Worm (Caenorhabditis elegans) whole organism, young adult: Measurements from ENCODE around the gene Y4C6B.2.
A peak's percentile ranks its signal among the peaks of the same experiment; 100 is the strongest.

Experiments used
- B0336.3 ChIP-seq: fragments of 200-800 bp; sonication (Bioruptor generic); IDR thresholded peaks from 2 replicates; pipeline ENCODE4 v1.3.6; 2022; ENCODE audit warnings: missing genetic modification characterization, missing compliant biosample characterization
- F10E7.11 ChIP-seq: sonication (generic microtip); optimal IDR thresholded peaks from 2 replicates; lab custom pipeline; 2017; ENCODE audit warnings: mild to moderate bottlenecking, missing genetic modification characterization, moderate library complexity, missing compliant biosample characterization
- F22D6.2 ChIP-seq: sonication (generic microtip); optimal IDR thresholded peaks from 2 replicates; lab custom pipeline; 2016; ENCODE audit warnings: mild to moderate bottlenecking, missing genetic modification characterization, missing compliant biosample characterization
- F23B12.7 ChIP-seq: sonication (generic microtip); optimal IDR thresholded peaks from 2 replicates; lab custom pipeline; 2017; ENCODE audit warnings: missing genetic modification characterization, mild to moderate bottlenecking, missing compliant biosample characterization, antibody characterized with exemption, moderate library complexity; ENCODE audit not compliant: insufficient read depth
- F37B4.10 ChIP-seq: fragments of 200-800 bp; sonication (Bioruptor generic); IDR thresholded peaks from 2 replicates; pipeline ENCODE4 v1.3.6; 2022; ENCODE audit warnings: missing genetic modification characterization, missing compliant biosample characterization
- F52B5.7 ChIP-seq: sonication (generic microtip); optimal IDR thresholded peaks from 2 replicates; lab custom pipeline; 2016; ENCODE audit warnings: mild to moderate bottlenecking, missing genetic modification characterization, missing compliant biosample characterization
- F57A8.1 ChIP-seq: fragments of 200-800 bp; sonication (Bioruptor generic); optimal IDR thresholded peaks from 2 replicates; lab custom pipeline; 2018; ENCODE audit warnings: mild to moderate bottlenecking, missing genetic modification characterization, moderate library complexity, missing compliant biosample characterization
- F57C9.4 ChIP-seq: sonication (generic microtip); optimal IDR thresholded peaks from 2 replicates; lab custom pipeline; 2017; ENCODE audit warnings: mild to moderate bottlenecking, missing genetic modification characterization, missing compliant biosample characterization
- K12H6.12 ChIP-seq: fragments of 200-800 bp; sonication (Bioruptor generic); optimal IDR thresholded peaks from 2 replicates; lab custom pipeline; 2018; ENCODE audit warnings: mild to moderate bottlenecking, missing genetic modification characterization, missing compliant biosample characterization
- Y53F4B.3 ChIP-seq: fragments of 200-800 bp; sonication (Bioruptor generic); IDR thresholded peaks from 2 replicates; pipeline ENCODE4 v1.3.6; 2022; ENCODE audit warnings: missing genetic modification reagents, missing genetic modification characterization, missing compliant biosample characterization
- Y53G8AR.9 ChIP-seq: fragments of 200-800 bp; sonication (Bioruptor generic); conservative IDR thresholded peaks from 2 replicates; pipeline ENCODE4 v1.3.6; 2022; ENCODE audit warnings: missing genetic modification reagents, missing genetic modification characterization, missing compliant biosample characterization
- Y79H2A.3 ChIP-seq: fragments of 200-800 bp; sonication (Bioruptor generic); conservative IDR thresholded peaks from 2 replicates; pipeline ENCODE4 v1.3.6; 2022; ENCODE audit warnings: missing genetic modification reagents, missing genetic modification characterization, missing compliant biosample characterization
- ama-1 ChIP-seq, 3 experiments: fragments of 150-350 bp in 1 of 3; sonication (generic microtip) in 2 of 3; optimal IDR thresholded peaks; 2 replicates each; lab custom pipeline; 2014 to 2018; ENCODE audit warnings: missing biosample characterization in 2 of 3, missing genetic modification characterization in 2 of 3, missing genetic modification reagents in 2 of 3
- atf-7 ChIP-seq: sonication (generic microtip); optimal IDR thresholded peaks from 2 replicates; lab custom pipeline; 2017; ENCODE audit warnings: mild to moderate bottlenecking, missing genetic modification characterization, missing compliant biosample characterization
- attf-5 ChIP-seq: fragments of 200-800 bp; sonication (Bioruptor generic); optimal IDR thresholded peaks from 2 replicates; lab custom pipeline; 2018; ENCODE audit warnings: mild to moderate bottlenecking, missing genetic modification characterization, missing compliant biosample characterization
- bed-1 ChIP-seq: fragments of 200-800 bp; sonication (Bioruptor generic); IDR thresholded peaks from 2 replicates; pipeline ENCODE4 v1.3.6; 2022; ENCODE audit warnings: missing genetic modification reagents, missing genetic modification characterization, missing compliant biosample characterization
- ccch-3 ChIP-seq: fragments of 200-800 bp; sonication (Bioruptor generic); optimal IDR thresholded peaks from 2 replicates; lab custom pipeline; 2018; ENCODE audit warnings: mild to moderate bottlenecking, missing genetic modification characterization, missing compliant biosample characterization
- cebp-1 ChIP-seq, 2 experiments: fragments of 200-800 bp in 1 of 2; sonication (Bioruptor generic) in 1 of 2; sonication (generic microtip) in 1 of 2; IDR thresholded peaks in 1 of 2; optimal IDR thresholded peaks in 1 of 2; 2 replicates each; pipeline versions ENCODE4 v1.3.6 to Lab custom; 2017 to 2022; ENCODE audit warnings: missing compliant biosample characterization in 2 of 2, missing genetic modification characterization in 2 of 2, mild to moderate bottlenecking in 1 of 2, missing genetic modification reagents in 1 of 2, moderate library complexity in 1 of 2
- cebp-2 ChIP-seq: fragments of 200-800 bp; sonication (Bioruptor generic); IDR thresholded peaks from 2 replicates; pipeline ENCODE4 v1.3.6; 2022; ENCODE audit warnings: missing genetic modification characterization, missing compliant biosample characterization
- ceh-100 ChIP-seq: fragments of 200-800 bp; sonication (Bioruptor generic); IDR thresholded peaks from 2 replicates; pipeline ENCODE4 v1.3.6; 2022; ENCODE audit warnings: missing genetic modification reagents, missing genetic modification characterization, missing compliant biosample characterization
- ceh-40 ChIP-seq: fragments of 200-800 bp; sonication (Bioruptor generic); IDR thresholded peaks from 2 replicates; pipeline ENCODE4 v1.3.6; 2022; ENCODE audit warnings: missing genetic modification characterization, missing compliant biosample characterization
- ceh-91 ChIP-seq: fragments of 200-800 bp; sonication (Bioruptor generic); IDR thresholded peaks from 2 replicates; pipeline ENCODE4 v1.3.6; 2022; ENCODE audit warnings: missing genetic modification reagents, missing genetic modification characterization, missing compliant biosample characterization
- die-1 ChIP-seq: sonication (generic microtip); optimal IDR thresholded peaks from 2 replicates; lab custom pipeline; 2016; ENCODE audit warnings: missing genotype, mild to moderate bottlenecking, missing genetic modification characterization, missing compliant biosample characterization
- ekl-4 ChIP-seq: fragments of 200-800 bp; sonication (Bioruptor generic); IDR thresholded peaks from 2 replicates; pipeline ENCODE4 v1.3.6; 2022; ENCODE audit warnings: missing genetic modification reagents, missing genetic modification characterization, missing compliant biosample characterization
- ets-4 ChIP-seq: fragments of 200-800 bp; sonication (Bioruptor generic); optimal IDR thresholded peaks from 2 replicates; lab custom pipeline; 2018; ENCODE audit warnings: mild to moderate bottlenecking, missing genetic modification characterization, missing compliant biosample characterization
- gei-17 ChIP-seq: fragments of 200-800 bp; sonication (Bioruptor generic); optimal IDR thresholded peaks from 2 replicates; lab custom pipeline; 2018; ENCODE audit warnings: mild to moderate bottlenecking, missing genetic modification characterization, missing compliant biosample characterization
- hrde-1 ChIP-seq: sonication (generic microtip); optimal IDR thresholded peaks from 2 replicates; lab custom pipeline; 2016; ENCODE audit warnings: missing genetic modification characterization, mild to moderate bottlenecking, missing compliant biosample characterization, moderate library complexity, missing genotype, missing genetic modification reagents, borderline replicate concordance
- hsf-1 ChIP-seq: fragments of 200-800 bp; sonication (Bioruptor generic); IDR thresholded peaks from 2 replicates; pipeline ENCODE4 v1.3.6; 2022; ENCODE audit warnings: missing genetic modification reagents, missing genetic modification characterization, missing compliant biosample characterization
- lin-26 ChIP-seq: fragments of 200-800 bp; sonication (Bioruptor generic); IDR thresholded peaks from 2 replicates; pipeline ENCODE4 v1.3.6; 2022; ENCODE audit warnings: missing genetic modification reagents, missing genetic modification characterization, missing compliant biosample characterization
- lin-40 ChIP-seq: sonication (generic microtip); optimal IDR thresholded peaks from 2 replicates; lab custom pipeline; 2016; ENCODE audit warnings: missing genetic modification characterization, mild to moderate bottlenecking, missing compliant biosample characterization, missing genotype, missing genetic modification reagents
- madf-3 ChIP-seq: fragments of 200-800 bp; sonication (Bioruptor generic); IDR thresholded peaks from 2 replicates; pipeline ENCODE4 v1.3.6; 2022; ENCODE audit warnings: missing genetic modification reagents, missing genetic modification characterization, missing compliant biosample characterization
- mcd-1 ChIP-seq: fragments of 200-800 bp; sonication (Bioruptor generic); IDR thresholded peaks from 2 replicates; pipeline ENCODE4 v1.3.6; 2022; ENCODE audit warnings: missing genetic modification reagents, missing genetic modification characterization, missing compliant biosample characterization
- mel-28 ChIP-seq: sonication (generic microtip); optimal IDR thresholded peaks from 2 replicates; lab custom pipeline; 2016; ENCODE audit warnings: borderline replicate concordance, mild to moderate bottlenecking, missing genetic modification characterization, missing compliant biosample characterization
- mes-4 ChIP-seq: sonication (generic microtip); optimal IDR thresholded peaks from 2 replicates; lab custom pipeline; 2016; ENCODE audit warnings: missing genotype, missing genetic modification characterization, missing compliant biosample characterization
- mxl-1 ChIP-seq: sonication (generic microtip); optimal IDR thresholded peaks from 2 replicates; lab custom pipeline; 2016; ENCODE audit warnings: missing genetic modification characterization, missing compliant biosample characterization
- nfya-2 ChIP-seq: fragments of 200-800 bp; sonication (Bioruptor generic); IDR thresholded peaks from 2 replicates; pipeline ENCODE4 v1.3.6; 2022; ENCODE audit warnings: missing genetic modification reagents, missing genetic modification characterization, missing compliant biosample characterization
- nhr-120 ChIP-seq: fragments of 200-800 bp; sonication (Bioruptor generic); IDR thresholded peaks from 2 replicates; pipeline ENCODE4 v1.3.6; 2022; ENCODE audit warnings: missing genetic modification characterization, missing compliant biosample characterization
- nhr-179 ChIP-seq: sonication (generic microtip); optimal IDR thresholded peaks from 2 replicates; lab custom pipeline; 2016; ENCODE audit warnings: mild to moderate bottlenecking, missing genetic modification characterization, missing compliant biosample characterization
- snpc-1.3 ChIP-seq: sonication (generic microtip); optimal IDR thresholded peaks from 2 replicates; lab custom pipeline; 2017; ENCODE audit warnings: missing genetic modification characterization, mild to moderate bottlenecking, missing compliant biosample characterization, antibody characterized with exemption, moderate library complexity, missing genotype, missing genetic modification reagents; ENCODE audit not compliant: insufficient read depth
- snpc-3.4 ChIP-seq: sonication (generic microtip); optimal IDR thresholded peaks from 2 replicates; lab custom pipeline; 2017; ENCODE audit warnings: missing genetic modification characterization, mild to moderate bottlenecking, missing compliant biosample characterization, antibody characterized with exemption, moderate library complexity, missing genotype, missing genetic modification reagents
- snpc-4 ChIP-seq, 5 experiments: fragments of 150-350 bp in 1 of 5; sonication (generic microtip) in 4 of 5; optimal IDR thresholded peaks; 2 replicates each; lab custom pipeline; 2014 to 2018; ENCODE audit warnings: missing genetic modification characterization in 5 of 5, missing biosample characterization in 3 of 5, antibody characterized with exemption in 2 of 5, mild to moderate bottlenecking in 2 of 5, missing compliant biosample characterization in 2 of 5, missing genotype in 2 of 5, moderate library complexity in 2 of 5, missing genetic modification reagents in 1 of 5
- tbx-9 ChIP-seq: sonication (generic microtip); optimal IDR thresholded peaks from 2 replicates; lab custom pipeline; 2016; ENCODE audit warnings: borderline replicate concordance, missing genetic modification characterization, inconsistent platforms, missing compliant biosample characterization
- xnd-1 ChIP-seq: sonication (generic microtip); optimal IDR thresholded peaks from 2 replicates; lab custom pipeline; 2016; ENCODE audit warnings: missing genotype, missing genetic modification reagents, missing genetic modification characterization, missing compliant biosample characterization
- zim-3 ChIP-seq: sonication (generic microtip); optimal IDR thresholded peaks from 2 replicates; lab custom pipeline; 2017; ENCODE audit warnings: mild to moderate bottlenecking, missing genetic modification characterization, moderate library complexity, missing compliant biosample characterization
- ztf-18 ChIP-seq: sonication (generic microtip); optimal IDR thresholded peaks from 2 replicates; lab custom pipeline; 2016; ENCODE audit warnings: missing genotype, mild to moderate bottlenecking, missing genetic modification characterization, missing compliant biosample characterization
- ztf-3 ChIP-seq: fragments of 200-800 bp; sonication (Bioruptor generic); optimal IDR thresholded peaks from 2 replicates; lab custom pipeline; 2018; ENCODE audit warnings: mild to moderate bottlenecking, missing genetic modification characterization, missing compliant biosample characterization
- ztf-6 ChIP-seq: fragments of 200-800 bp; sonication (Bioruptor generic); IDR thresholded peaks from 2 replicates; pipeline ENCODE4 v1.3.6; 2022; ENCODE audit warnings: missing genetic modification reagents, missing genetic modification characterization, missing compliant biosample characterization

The Y4C6B.2 gene

DNA sequence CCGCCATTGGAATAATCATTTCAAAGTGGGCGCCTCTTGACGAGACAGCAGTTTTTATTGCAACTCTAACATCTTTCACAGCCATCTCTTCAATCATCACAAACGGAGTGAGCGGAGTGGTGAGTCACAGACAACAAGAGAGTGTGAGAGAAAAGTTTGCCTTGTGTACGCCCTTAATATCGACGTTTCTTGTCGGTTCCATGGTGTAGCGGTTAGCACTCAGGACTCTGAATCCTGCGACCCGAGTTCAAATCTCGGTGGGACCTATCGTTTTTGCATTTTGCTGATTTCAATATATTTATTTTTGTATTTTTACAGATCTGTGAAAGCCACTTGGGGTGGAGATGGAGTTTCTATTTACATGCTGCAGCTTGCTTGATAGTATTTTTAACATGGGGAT, 4.9 kb upstream of the Y4C6B.2 start (continued):
- TF ChIP-seq F10E7.11 (tag; lab: Kevin White, UChicago) (no peak), die-1 (tag; lab: Kevin White, UChicago) (peak; percentile 60), ekl-4 (no peak), lin-40 (tag; lab: Kevin White, UChicago) (peak; percentile 43), K12H6.12 (no peak), cebp-2 (GFP tag; lab: Robert Waterston, UW) (no peak), F57A8.1 (GFP tag; lab: Kevin White, UChicago) (no peak), madf-3 (no peak), atf-7 (tag; lab: Kevin White, UChicago) (no peak), hsf-1 (GFP tag; lab: Robert Waterston, UW) (no peak), hrde-1 (tag; lab: Kevin White, UChicago) (no peak), Y53F4B.3 (no peak), mel-28 (tag; lab: Kevin White, UChicago) (no peak), snpc-4 (GFP tag; optimal IDR thresholded peaks at IDR 0.05; lab: Kevin White, UChicago) (peak; percentile 77), snpc-4 (tag; optimal IDR thresholded peaks at IDR 0.05; lab: Kevin White, UChicago) (peak; percentile 46 to 93 (median 92)), snpc-3.4 (peak; percentile 24), ceh-91 (GFP tag; lab: Robert Waterston, UW) (no peak), Y53G8AR.9 (GFP tag; lab: Robert Waterston, UW) (no peak), gei-17 (GFP tag; lab: Kevin White, UChicago) (no peak), ccch-3 (no peak), nhr-120 (no peak), F52B5.7 (tag; lab: Kevin White, UChicago) (no peak), F37B4.10 (GFP tag; lab: Robert Waterston, UW) (no peak), tbx-9 (tag; lab: Kevin White, UChicago) (no peak), ets-4 (GFP tag; lab: Kevin White, UChicago) (no peak), mcd-1 (GFP tag; lab: Robert Waterston, UW) (no peak), Y79H2A.3 (GFP tag; lab: Robert Waterston, UW) (no peak), attf-5 (GFP tag; lab: Kevin White, UChicago) (peak; percentile 27), lin-26 (no peak; the same call in none of the 2 replicates), nfya-2 (no peak), ama-1 (optimal IDR thresholded peaks at IDR 0.05; lab: Kevin White, UChicago) (no peak), ama-1 (GFP tag; optimal IDR thresholded peaks at IDR 0.05; lab: Kevin White, UChicago) (peak in 1 of 2 experiments; percentile 66), F57C9.4 (no peak), mes-4 (tag; lab: Kevin White, UChicago) (no peak), ztf-18 (tag; lab: Kevin White, UChicago) (peak; percentile 55), mxl-1 (tag; lab: Kevin White, UChicago) (no peak), F22D6.2 (tag; lab: Kevin White, UChicago) (no peak), cebp-1 (GFP tag; IDR thresholded peaks at IDR 0.05; lab: Robert Waterston, UW) (no peak), cebp-1 (tag; optimal IDR thresholded peaks at IDR 0.05; lab: Kevin White, UChicago) (no peak), snpc-1.3 (tag; lab: Kevin White, UChicago) (peak; percentile 77), ztf-3 (no peak), xnd-1 (no peak), ztf-6 (GFP tag; lab: Robert Waterston, UW) (no peak), ceh-100 (no peak; the same call in 1 of the 2 replicates), bed-1 (GFP tag; lab: Robert Waterston, UW) (no peak), B0336.3 (GFP tag; lab: Robert Waterston, UW) (no peak), zim-3 (no peak), nhr-179 (tag; lab: Kevin White, UChicago) (no peak), F23B12.7 (tag; lab: Kevin White, UChicago) (peak; percentile 89), ceh-40 (no peak)
